ENCODE assay signal across 1 fruit fly cellular context in genomic region chr3R:13995933-13996332, dm6.
TF ChIP-seq lines count a peak whose summit lies in the region.

No protein-coding gene starts in this region.

TF ChIP-seq in whole organism, embryonic, 481 proteins besides CTCF, POLR2A, EP300 and RAD21 (continued from another document):
- no peak for TF ChIP-seq CG4424 (GFP tag; optimal IDR thresholded peaks at IDR 0.05; lab: Kevin White, UChicago)
- no peak for TF ChIP-seq hbn (GFP tag; IDR thresholded peaks at IDR 0.05; lab: Robert Waterston, UW; ENCODE audit: partially characterized antibody)
- TF ChIP-seq sd (tag; optimal IDR thresholded peaks at IDR 0.05; lab: Kevin White, UChicago) = peak; percentile 4
- TF ChIP-seq CG4820 (GFP tag; optimal IDR thresholded peaks at IDR 0.05; lab: Kevin White, UChicago) = no peak
- no peak for TF ChIP-seq chm (GFP tag; IDR thresholded peaks at IDR 0.05; lab: Robert Waterston, UW)
- no peak for TF ChIP-seq Oaz (GFP tag; IDR thresholded peaks at IDR 0.05; lab: Robert Waterston, UW)
- peak; percentile 73 for TF ChIP-seq sqz (GFP tag; optimal IDR thresholded peaks at IDR 0.05; lab: Kevin White, UChicago)
